Worm (Caenorhabditis elegans) whole organism, L4 larva: ENCODE data around the gene R148.4.
A peak's percentile ranks its signal among the peaks of the same experiment; 100 is the strongest.

Experiments
- D1046.2 ChIP-seq: fragments of 200-800 bp; sonication (Bioruptor generic); IDR thresholded peaks from 2 replicates; pipeline ENCODE4 v1.3.6; 2022; ENCODE audit warnings: missing genetic modification characterization, missing compliant biosample characterization
- F44E2.7 ChIP-seq: fragments of 200-800 bp; sonication (Bioruptor generic); IDR thresholded peaks from 2 replicates; pipeline ENCODE4 v2.1.2; 2022; ENCODE audit warnings: missing genetic modification characterization, missing compliant biosample characterization
- R02D3.7 ChIP-seq: fragments of 150-350 bp; sonication (generic microtip); optimal IDR thresholded peaks from 3 replicates; lab custom pipeline; 2014; ENCODE audit warnings: missing biosample characterization, missing genetic modification characterization
- Y75B8A.6 ChIP-seq: fragments of 200-800 bp; sonication (Bioruptor generic); IDR thresholded peaks from 2 replicates; pipeline ENCODE4 v1.3.6; 2022; ENCODE audit warnings: missing genetic modification reagents, missing genetic modification characterization, missing compliant biosample characterization
- aha-1 ChIP-seq: fragments of 150-350 bp; peaks from one replicate; lab custom pipeline; 2014; ENCODE audit warnings: missing biosample characterization, missing genetic modification characterization
- aly-2 ChIP-seq: sonication (generic microtip); optimal IDR thresholded peaks from 2 replicates; lab custom pipeline; 2018; ENCODE audit warnings: missing biosample characterization, missing genetic modification characterization
- attf-4 ChIP-seq: sonication (generic microtip); optimal IDR thresholded peaks from 3 replicates; lab custom pipeline; 2017; ENCODE audit warnings: missing biosample characterization, missing genetic modification characterization
- ceh-20 ChIP-seq: fragments of 200-800 bp; sonication (Bioruptor generic); IDR thresholded peaks from 2 replicates; pipeline ENCODE4 v1.3.6; 2022; ENCODE audit warnings: missing genetic modification reagents, missing genetic modification characterization, missing compliant biosample characterization
- ceh-28 ChIP-seq: fragments of 150-350 bp; optimal IDR thresholded peaks from 2 replicates; lab custom pipeline; 2014; ENCODE audit warnings: missing biosample characterization, missing genetic modification reagents, missing genetic modification characterization
- ceh-44 ChIP-seq: fragments of 200-800 bp; sonication (Bioruptor generic); IDR thresholded peaks from 2 replicates; pipeline ENCODE4 v1.3.6; 2022; ENCODE audit warnings: missing genetic modification reagents, missing genetic modification characterization, missing compliant biosample characterization
- ceh-82 ChIP-seq: sonication (generic microtip); optimal IDR thresholded peaks from 2 replicates; lab custom pipeline; 2017; ENCODE audit warnings: missing biosample characterization, missing genetic modification characterization
- ces-1 ChIP-seq: fragments of 150-350 bp; sonication (generic microtip); optimal IDR thresholded peaks from 4 replicates; lab custom pipeline; 2014; ENCODE audit warnings: missing biosample characterization, missing genetic modification reagents, missing genetic modification characterization
- ctbp-1 ChIP-seq: fragments of 200-800 bp; sonication (Bioruptor generic); IDR thresholded peaks from 2 replicates; pipeline ENCODE4 v1.3.6; 2022; ENCODE audit warnings: missing genetic modification reagents, missing genetic modification characterization, missing compliant biosample characterization
- daf-19 ChIP-seq: fragments of 200-800 bp; sonication (Bioruptor generic); conservative IDR thresholded peaks from 2 replicates; pipeline ENCODE4 v1.3.6; 2022; ENCODE audit warnings: missing genetic modification characterization, missing compliant biosample characterization
- dmd-6 ChIP-seq: fragments of 200-800 bp; sonication (Bioruptor generic); IDR thresholded peaks from 2 replicates; pipeline ENCODE4 v1.3.6; 2022; ENCODE audit warnings: missing genetic modification reagents, missing genetic modification characterization, missing compliant biosample characterization
- egl-43 ChIP-seq: fragments of 200-800 bp; sonication (Bioruptor generic); IDR thresholded peaks from 2 replicates; pipeline ENCODE4 v1.3.6; 2022; ENCODE audit warnings: missing genetic modification reagents, missing genetic modification characterization, missing compliant biosample characterization
- hlh-11 ChIP-seq: fragments of 200-800 bp; sonication (Bioruptor generic); optimal IDR thresholded peaks from 2 replicates; lab custom pipeline; 2018; ENCODE audit warnings: mild to moderate bottlenecking, missing genetic modification characterization, missing compliant biosample characterization
- lin-13 ChIP-seq: fragments of 150-350 bp; optimal IDR thresholded peaks from 2 replicates; lab custom pipeline; 2014; ENCODE audit warnings: missing biosample characterization, missing genetic modification reagents, missing genetic modification characterization
- lin-39 ChIP-seq: fragments of 150-350 bp; optimal IDR thresholded peaks from 2 replicates; lab custom pipeline; 2014; ENCODE audit warnings: missing biosample characterization, missing genetic modification reagents, missing genetic modification characterization
- lsy-2 ChIP-seq, 2 experiments: fragments of 150-350 bp in 1 of 2; sonication (generic microtip) in 1 of 2; optimal IDR thresholded peaks; 2 replicates each; lab custom pipeline; 2014 to 2017; ENCODE audit warnings: missing biosample characterization in 2 of 2, missing genetic modification characterization in 2 of 2
- madf-9 ChIP-seq: fragments of 200-800 bp; sonication (Bioruptor generic); conservative IDR thresholded peaks from 2 replicates; pipeline ENCODE4 v1.3.6; 2022; ENCODE audit warnings: missing genetic modification reagents, missing genetic modification characterization, missing compliant biosample characterization
- mdl-1 ChIP-seq, 2 experiments: fragments of 150-350 bp in 1 of 2; sonication (generic microtip) in 1 of 2; optimal IDR thresholded peaks; 2 replicates each; lab custom pipeline; 2014 to 2017; ENCODE audit warnings: missing biosample characterization in 2 of 2, missing genetic modification characterization in 2 of 2
- mdt-29 ChIP-seq: fragments of 200-800 bp; sonication (Bioruptor generic); IDR thresholded peaks from 2 replicates; pipeline ENCODE4 v1.3.6; 2022; ENCODE audit warnings: missing genetic modification reagents, missing genetic modification characterization, missing compliant biosample characterization
- mep-1 ChIP-seq: fragments of 150-350 bp; sonication (generic microtip); optimal IDR thresholded peaks from 3 replicates; lab custom pipeline; 2014; ENCODE audit warnings: missing biosample characterization, missing genetic modification characterization
- mxl-2 ChIP-seq: fragments of 200-800 bp; sonication (Bioruptor generic); conservative IDR thresholded peaks from 2 replicates; pipeline ENCODE4 v1.3.6; 2022; ENCODE audit warnings: missing genetic modification reagents, missing genetic modification characterization, missing compliant biosample characterization
- mxl-3 ChIP-seq: fragments of 200-800 bp; sonication (Bioruptor generic); optimal IDR thresholded peaks from 2 replicates; lab custom pipeline; 2018; ENCODE audit warnings: mild to moderate bottlenecking, missing genetic modification characterization, missing compliant biosample characterization
- nhr-10 ChIP-seq: fragments of 150-350 bp; optimal IDR thresholded peaks from 2 replicates; lab custom pipeline; 2014; ENCODE audit warnings: missing biosample characterization, missing genetic modification characterization
- nhr-102 ChIP-seq: sonication (generic microtip); optimal IDR thresholded peaks from 2 replicates; lab custom pipeline; 2016; ENCODE audit warnings: mild to moderate bottlenecking, missing genetic modification characterization, moderate library complexity, missing compliant biosample characterization
- rbr-2 ChIP-seq: sonication (generic microtip); optimal IDR thresholded peaks from 2 replicates; lab custom pipeline; 2016; ENCODE audit warnings: missing genotype, missing genetic modification characterization, missing compliant biosample characterization
- spr-3 ChIP-seq: fragments of 200-800 bp; sonication (Bioruptor generic); optimal IDR thresholded peaks from 2 replicates; lab custom pipeline; 2018; ENCODE audit warnings: mild to moderate bottlenecking, missing genetic modification characterization, missing compliant biosample characterization
- tag-97 ChIP-seq: fragments of 200-800 bp; sonication (Bioruptor generic); IDR thresholded peaks from 2 replicates; pipeline ENCODE4 v1.3.6; 2022; ENCODE audit warnings: missing genetic modification characterization, missing compliant biosample characterization
- tra-1 ChIP-seq: fragments of 200-800 bp; sonication (Bioruptor generic); IDR thresholded peaks from 2 replicates; pipeline ENCODE4 v1.3.6; 2022; ENCODE audit warnings: missing genetic modification reagents, missing genetic modification characterization, missing compliant biosample characterization
- unc-62 ChIP-seq, 3 experiments: fragments of 150-350 bp in 1 of 3; sonication (generic microtip); optimal IDR thresholded peaks in 2 of 3; peaks in 1 of 3; 1 replicate in 1 of 3; 2 replicates in 2 of 3; lab custom pipeline; 2014 to 2017; ENCODE audit warnings: missing biosample characterization in 3 of 3, missing genetic modification characterization in 3 of 3, missing genetic modification reagents in 3 of 3, missing genotype in 1 of 3
- zag-1 ChIP-seq: fragments of 150-350 bp; optimal IDR thresholded peaks from 2 replicates; lab custom pipeline; 2014; ENCODE audit warnings: missing biosample characterization, missing genetic modification characterization
- zfp-2 ChIP-seq: sonication (generic microtip); optimal IDR thresholded peaks from 2 replicates; lab custom pipeline; 2016; ENCODE audit warnings: mild to moderate bottlenecking, missing genetic modification characterization, missing compliant biosample characterization

The R148.4 gene

ce11 chrIII:3136325-3137001, 34.9 kb upstream of the R148.4 start:
- TF ChIP-seq unc-62 (GFP tag; optimal IDR thresholded peaks at IDR 0.05 in 1 of 2; lab: Kevin White, UChicago): peak in 1 of 2 experiments; percentile 80
- no peak for TF ChIP-seq unc-62 (tag; optimal IDR thresholded peaks at IDR 0.05; lab: Kevin White, UChicago)
- TF ChIP-seq D1046.2 (GFP tag; lab: Robert Waterston, UW): no peak
- TF ChIP-seq daf-19: no peak
- TF ChIP-seq nhr-102 (tag; lab: Kevin White, UChicago): no peak
- no peak for TF ChIP-seq mxl-3
- TF ChIP-seq aha-1 (tag; lab: Kevin White, UChicago): peak; percentile 39
- TF ChIP-seq zfp-2: no peak

ce11 chrIII:3138087-3138486, 33.3 kb upstream of the R148.4 start:
- TF ChIP-seq R02D3.7 (no peak), mdt-29 (GFP tag; lab: Robert Waterston, UW) (no peak), egl-43 (GFP tag; lab: Robert Waterston, UW) (0 out of 2 replicates have a peak, but pooled peaks have one; percentile 5), attf-4 (tag; lab: Kevin White, UChicago) (no peak), nhr-10 (no peak), spr-3 (GFP tag; lab: Kevin White, UChicago) (no peak), dmd-6 (GFP tag; lab: Robert Waterston, UW) (no peak)

DNA sequence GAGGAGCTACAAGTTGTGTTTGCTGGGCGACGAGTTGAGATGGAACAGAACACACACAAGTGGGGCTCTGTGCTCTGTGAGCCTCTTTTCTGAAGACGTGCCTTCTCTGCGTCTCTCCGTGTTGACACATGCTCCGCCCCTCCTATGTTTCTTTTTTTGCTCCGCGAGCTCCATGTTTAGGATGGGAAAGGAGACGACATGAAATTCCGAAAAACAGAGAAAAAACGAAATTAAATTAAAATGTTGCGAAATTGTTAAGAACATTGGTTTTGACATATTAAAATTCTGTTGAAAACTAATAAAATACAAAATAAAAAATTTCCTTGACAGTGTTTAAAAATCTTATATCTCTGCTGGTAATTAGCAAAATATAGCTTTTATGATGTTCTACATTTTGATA, 32.2 kb upstream of the R148.4 start, which contains the start of gene mec-12:
Gene mec-12 (minus strand): TSS at position 91 of the 400 bp plus-strand sequence.
- peak; percentile 66 for TF ChIP-seq aha-1 (tag; lab: Kevin White, UChicago)
- peak in 1 of 2 experiments; percentile 20 for TF ChIP-seq lsy-2 (tag; optimal IDR thresholded peaks at IDR 0.05; lab: Kevin White, UChicago)
- TF ChIP-seq ctbp-1: 0 out of 2 replicates have a peak, but pooled peaks have one; percentile 29
- peak; percentile 43 for TF ChIP-seq mep-1
- TF ChIP-seq rbr-2 (tag; lab: Kevin White, UChicago): no peak

DNA sequence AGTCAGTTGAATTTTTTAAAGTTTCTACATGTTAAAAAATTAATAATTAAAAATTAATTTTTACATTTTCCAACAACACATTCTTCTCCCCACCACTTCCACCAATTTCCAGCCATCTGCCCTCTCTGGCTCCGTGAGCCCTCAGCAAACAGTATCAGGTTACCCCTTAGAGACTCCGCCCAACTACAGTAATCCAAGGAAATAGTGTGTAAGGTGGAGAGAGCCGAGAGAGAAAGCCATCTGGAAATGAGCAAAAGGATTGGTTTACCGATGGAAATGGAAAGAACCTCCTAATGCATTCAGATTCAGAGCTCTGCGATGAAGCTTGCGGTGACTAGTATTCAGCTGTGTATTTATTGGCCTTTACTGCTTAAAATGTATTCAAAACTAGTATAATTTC, 31.2 kb upstream of the R148.4 start:
- TF ChIP-seq mxl-2 (no peak), Y75B8A.6 (GFP tag; lab: Robert Waterston, UW) (no peak), lin-13 (no peak), madf-9 (GFP tag; lab: Robert Waterston, UW) (no peak), mdl-1 (tag; optimal IDR thresholded peaks at IDR 0.05; lab: Kevin White, UChicago) (no peak), aha-1 (tag; lab: Kevin White, UChicago) (no peak), ceh-20 (GFP tag; lab: Robert Waterston, UW) (no peak), ceh-82 (tag; lab: Kevin White, UChicago) (no peak), tra-1 (GFP tag; lab: Robert Waterston, UW) (no peak), ceh-28 (tag; lab: Kevin White, UChicago) (no peak), D1046.2 (GFP tag; lab: Robert Waterston, UW) (no peak), zag-1 (no peak), aly-2 (tag; lab: Kevin White, UChicago) (no peak), lin-39 (tag; lab: Kevin White, UChicago) (no peak), tag-97 (GFP tag; lab: Robert Waterston, UW) (no peak), ceh-44 (GFP tag; lab: Robert Waterston, UW) (no peak), hlh-11 (tag; lab: Kevin White, UChicago) (no peak), ces-1 (GFP tag; lab: Kevin White, UChicago) (no peak), F44E2.7 (no peak)
